Worm (Caenorhabditis elegans) whole organism, L4 larva: Measurements from ENCODE around the gene F19G12.8.

ENCODE experiments used
- F10B5.3 ChIP-seq: sonication (generic microtip); optimal IDR thresholded peaks from 2 replicates; lab custom pipeline; 2016; ENCODE audit warnings: mild to moderate bottlenecking, missing genetic modification characterization, missing compliant biosample characterization
- F26F4.8 ChIP-seq: fragments of 200-800 bp; sonication (Bioruptor generic); conservative IDR thresholded peaks from 2 replicates; pipeline ENCODE4 v1.3.6; 2022; ENCODE audit warnings: missing genetic modification characterization, missing compliant biosample characterization
- F37D6.2 ChIP-seq: sonication (generic microtip); optimal IDR thresholded peaks from 2 replicates; lab custom pipeline; 2016; ENCODE audit warnings: mild to moderate bottlenecking, missing genetic modification characterization, missing compliant biosample characterization
- F44E2.7 ChIP-seq: fragments of 200-800 bp; sonication (Bioruptor generic); IDR thresholded peaks from 2 replicates; pipeline ENCODE4 v2.1.2; 2022; ENCODE audit warnings: missing genetic modification characterization, missing compliant biosample characterization
- R02D3.7 ChIP-seq: fragments of 150-350 bp; sonication (generic microtip); optimal IDR thresholded peaks from 3 replicates; lab custom pipeline; 2014; ENCODE audit warnings: missing biosample characterization, missing genetic modification characterization
- T26A8.4 ChIP-seq: fragments of 200-800 bp; sonication (Bioruptor generic); IDR thresholded peaks from 2 replicates; pipeline ENCODE4 v1.3.6; 2022; ENCODE audit warnings: missing genetic modification characterization, missing compliant biosample characterization
- Y105C5A.15 ChIP-seq: fragments of 200-800 bp; sonication (Bioruptor generic); IDR thresholded peaks from 2 replicates; pipeline ENCODE4 v1.3.6; 2022; ENCODE audit warnings: missing genetic modification characterization, missing compliant biosample characterization
- Y48G9A.11 ChIP-seq: fragments of 200-800 bp; sonication (Bioruptor generic); IDR thresholded peaks from 2 replicates; pipeline ENCODE4 v1.3.6; 2022; ENCODE audit warnings: missing genetic modification reagents, missing genetic modification characterization, missing compliant biosample characterization
- Y5F2A.4 ChIP-seq: fragments of 200-800 bp; sonication (Bioruptor generic); optimal IDR thresholded peaks from 2 replicates; lab custom pipeline; 2018; ENCODE audit warnings: mild to moderate bottlenecking, missing genetic modification characterization, missing compliant biosample characterization
- Y75B8A.6 ChIP-seq: fragments of 200-800 bp; sonication (Bioruptor generic); IDR thresholded peaks from 2 replicates; pipeline ENCODE4 v1.3.6; 2022; ENCODE audit warnings: missing genetic modification reagents, missing genetic modification characterization, missing compliant biosample characterization
- ZK337.2 ChIP-seq: fragments of 200-800 bp; sonication (Bioruptor generic); IDR thresholded peaks from 2 replicates; pipeline ENCODE4 v1.3.6; 2022; ENCODE audit warnings: missing genetic modification reagents, missing genetic modification characterization, missing compliant biosample characterization
- ZK546.5 ChIP-seq, 2 experiments: sonication (generic microtip); optimal IDR thresholded peaks; 2 replicates each; lab custom pipeline; 2017; ENCODE audit warnings: missing biosample characterization in 2 of 2, missing genetic modification characterization in 2 of 2
- aly-2 ChIP-seq: sonication (generic microtip); optimal IDR thresholded peaks from 2 replicates; lab custom pipeline; 2018; ENCODE audit warnings: missing biosample characterization, missing genetic modification characterization
- ama-1 ChIP-seq: fragments of 150-350 bp; optimal IDR thresholded peaks from 2 replicates; lab custom pipeline; 2014; ENCODE audit warnings: inconsistent platforms, mixed read lengths
- arid-1 ChIP-seq: fragments of 200-800 bp; sonication (Bioruptor generic); conservative IDR thresholded peaks from 2 replicates; pipeline ENCODE4 v1.3.6; 2022; ENCODE audit warnings: missing genetic modification reagents, missing genetic modification characterization, missing compliant biosample characterization
- attf-4 ChIP-seq: sonication (generic microtip); optimal IDR thresholded peaks from 3 replicates; lab custom pipeline; 2017; ENCODE audit warnings: missing biosample characterization, missing genetic modification characterization
- ces-1 ChIP-seq: fragments of 150-350 bp; sonication (generic microtip); optimal IDR thresholded peaks from 4 replicates; lab custom pipeline; 2014; ENCODE audit warnings: missing biosample characterization, missing genetic modification reagents, missing genetic modification characterization
- cey-2 ChIP-seq: sonication (generic microtip); optimal IDR thresholded peaks from 3 replicates; lab custom pipeline; 2017; ENCODE audit warnings: missing genetic modification characterization, mild to moderate bottlenecking, missing compliant biosample characterization, antibody characterized with exemption, borderline replicate concordance; ENCODE audit not compliant: insufficient read depth
- ctbp-1 ChIP-seq: fragments of 200-800 bp; sonication (Bioruptor generic); IDR thresholded peaks from 2 replicates; pipeline ENCODE4 v1.3.6; 2022; ENCODE audit warnings: missing genetic modification reagents, missing genetic modification characterization, missing compliant biosample characterization
- daf-16 ChIP-seq, 3 experiments: sonication (generic microtip); optimal IDR thresholded peaks; 2 replicates each; lab custom pipeline; 2016 to 2017; ENCODE audit warnings: missing genetic modification characterization in 3 of 3, missing genetic modification reagents in 3 of 3, mild to moderate bottlenecking in 2 of 3, missing compliant biosample characterization in 2 of 3, missing biosample characterization in 1 of 3, moderate library complexity in 1 of 3
- daf-19 ChIP-seq: fragments of 200-800 bp; sonication (Bioruptor generic); conservative IDR thresholded peaks from 2 replicates; pipeline ENCODE4 v1.3.6; 2022; ENCODE audit warnings: missing genetic modification characterization, missing compliant biosample characterization
- dmd-6 ChIP-seq: fragments of 200-800 bp; sonication (Bioruptor generic); IDR thresholded peaks from 2 replicates; pipeline ENCODE4 v1.3.6; 2022; ENCODE audit warnings: missing genetic modification reagents, missing genetic modification characterization, missing compliant biosample characterization
- dpl-1 ChIP-seq: fragments of 150-350 bp; optimal IDR thresholded peaks from 2 replicates; lab custom pipeline; 2014; ENCODE audit warnings: missing biosample characterization, missing genetic modification reagents, missing genetic modification characterization
- duxl-1 ChIP-seq: sonication (generic microtip); optimal IDR thresholded peaks from 2 replicates; lab custom pipeline; 2016; ENCODE audit warnings: mild to moderate bottlenecking, missing genetic modification characterization, moderate library complexity, missing compliant biosample characterization; ENCODE audit not compliant: poor library complexity
- egl-27 ChIP-seq: sonication (generic microtip); optimal IDR thresholded peaks from 3 replicates; lab custom pipeline; 2017; ENCODE audit warnings: missing biosample characterization, missing genetic modification reagents, missing genetic modification characterization
- fkh-10 ChIP-seq: fragments of 150-350 bp; optimal IDR thresholded peaks from 2 replicates; lab custom pipeline; 2014; ENCODE audit warnings: missing biosample characterization, missing genetic modification reagents, missing genetic modification characterization
- fos-1 ChIP-seq: fragments of 150-350 bp; optimal IDR thresholded peaks from 2 replicates; lab custom pipeline; 2014; ENCODE audit warnings: missing biosample characterization, missing genetic modification characterization
- jun-1 ChIP-seq: fragments of 150-350 bp; optimal IDR thresholded peaks from 2 replicates; lab custom pipeline; 2014; ENCODE audit warnings: missing biosample characterization, missing genetic modification reagents, missing genetic modification characterization
- lim-7 ChIP-seq: fragments of 200-800 bp; sonication (Bioruptor generic); IDR thresholded peaks from 2 replicates; pipeline ENCODE4 v1.3.6; 2022; ENCODE audit warnings: missing genetic modification characterization, missing compliant biosample characterization
- lin-13 ChIP-seq: fragments of 150-350 bp; optimal IDR thresholded peaks from 2 replicates; lab custom pipeline; 2014; ENCODE audit warnings: missing biosample characterization, missing genetic modification reagents, missing genetic modification characterization
- lin-15B ChIP-seq: fragments of 150-350 bp; sonication (generic microtip); optimal IDR thresholded peaks from 3 replicates; lab custom pipeline; 2014; ENCODE audit warnings: missing biosample characterization, missing genetic modification characterization
- lir-3 ChIP-seq: sonication (generic microtip); optimal IDR thresholded peaks from 2 replicates; lab custom pipeline; 2016; ENCODE audit warnings: mild to moderate bottlenecking, missing genetic modification characterization, missing compliant biosample characterization
- mep-1 ChIP-seq: fragments of 150-350 bp; sonication (generic microtip); optimal IDR thresholded peaks from 3 replicates; lab custom pipeline; 2014; ENCODE audit warnings: missing biosample characterization, missing genetic modification characterization
- mxl-2 ChIP-seq: fragments of 200-800 bp; sonication (Bioruptor generic); conservative IDR thresholded peaks from 2 replicates; pipeline ENCODE4 v1.3.6; 2022; ENCODE audit warnings: missing genetic modification reagents, missing genetic modification characterization, missing compliant biosample characterization
- mxl-3 ChIP-seq: fragments of 200-800 bp; sonication (Bioruptor generic); optimal IDR thresholded peaks from 2 replicates; lab custom pipeline; 2018; ENCODE audit warnings: mild to moderate bottlenecking, missing genetic modification characterization, missing compliant biosample characterization
- nhr-102 ChIP-seq: sonication (generic microtip); optimal IDR thresholded peaks from 2 replicates; lab custom pipeline; 2016; ENCODE audit warnings: mild to moderate bottlenecking, missing genetic modification characterization, moderate library complexity, missing compliant biosample characterization
- nhr-11 ChIP-seq: fragments of 150-350 bp; optimal IDR thresholded peaks from 2 replicates; lab custom pipeline; 2014; ENCODE audit warnings: missing biosample characterization, missing genetic modification characterization
- nhr-111 ChIP-seq: fragments of 200-800 bp; sonication (Bioruptor generic); optimal IDR thresholded peaks from 2 replicates; lab custom pipeline; 2018; ENCODE audit warnings: mild to moderate bottlenecking, missing genetic modification characterization, missing compliant biosample characterization
- nhr-41 ChIP-seq: fragments of 200-800 bp; sonication (Bioruptor generic); IDR thresholded peaks from 2 replicates; pipeline ENCODE4 v1.3.6; 2022; ENCODE audit warnings: missing genetic modification reagents, missing genetic modification characterization, missing compliant biosample characterization
- nhr-42 ChIP-seq: fragments of 200-800 bp; sonication (Bioruptor generic); IDR thresholded peaks from 2 replicates; pipeline ENCODE4 v1.3.6; 2022; ENCODE audit warnings: missing genetic modification characterization, missing compliant biosample characterization
- nhr-6 ChIP-seq: fragments of 150-350 bp; optimal IDR thresholded peaks from 2 replicates; lab custom pipeline; 2014; ENCODE audit warnings: missing biosample characterization, missing genetic modification characterization
- nhr-76 ChIP-seq: fragments of 150-350 bp; optimal IDR thresholded peaks from 2 replicates; lab custom pipeline; 2014; ENCODE audit warnings: missing biosample characterization, missing genetic modification characterization
- skn-1 ChIP-seq: fragments of 150-350 bp; optimal IDR thresholded peaks from 2 replicates; lab custom pipeline; 2014; ENCODE audit warnings: missing biosample characterization, missing genetic modification characterization
- snpc-4 ChIP-seq: fragments of 150-350 bp; optimal IDR thresholded peaks from 2 replicates; lab custom pipeline; 2014; ENCODE audit warnings: missing biosample characterization, missing genetic modification characterization
- spr-3 ChIP-seq: fragments of 200-800 bp; sonication (Bioruptor generic); optimal IDR thresholded peaks from 2 replicates; lab custom pipeline; 2018; ENCODE audit warnings: mild to moderate bottlenecking, missing genetic modification characterization, missing compliant biosample characterization
- tag-97 ChIP-seq: fragments of 200-800 bp; sonication (Bioruptor generic); IDR thresholded peaks from 2 replicates; pipeline ENCODE4 v1.3.6; 2022; ENCODE audit warnings: missing genetic modification characterization, missing compliant biosample characterization
- unc-130 ChIP-seq: sonication (generic microtip); optimal IDR thresholded peaks from 2 replicates; lab custom pipeline; 2016; ENCODE audit warnings: missing genetic modification reagents, missing genetic modification characterization, missing compliant biosample characterization
- zag-1 ChIP-seq: fragments of 150-350 bp; optimal IDR thresholded peaks from 2 replicates; lab custom pipeline; 2014; ENCODE audit warnings: missing biosample characterization, missing genetic modification characterization
- zfp-2 ChIP-seq: sonication (generic microtip); optimal IDR thresholded peaks from 2 replicates; lab custom pipeline; 2016; ENCODE audit warnings: mild to moderate bottlenecking, missing genetic modification characterization, missing compliant biosample characterization
- zip-11 ChIP-seq: fragments of 200-800 bp; sonication (Bioruptor generic); IDR thresholded peaks from 2 replicates; pipeline ENCODE4 v1.3.6; 2022; ENCODE audit warnings: missing genetic modification characterization, missing compliant biosample characterization
- zip-2 ChIP-seq: fragments of 150-350 bp; optimal IDR thresholded peaks from 2 replicates; lab custom pipeline; 2014; ENCODE audit warnings: missing biosample characterization, missing genetic modification characterization
- ztf-7 ChIP-seq: fragments of 150-350 bp; optimal IDR thresholded peaks from 2 replicates; lab custom pipeline; 2014; ENCODE audit warnings: missing biosample characterization, missing genetic modification characterization

Gene F19G12.8

ce11 chrX:1379391-1379790 lies 37.7 kb upstream of the F19G12.8 start:
- TF ChIP-seq F26F4.8 (peak; percentile 75; the same call in 1 of the 2 replicates), mxl-3 (GFP tag; lab: Kevin White, UChicago) (peak; percentile 64), zip-2 (tag; lab: Kevin White, UChicago) (peak; percentile 71), ztf-7 (peak; percentile 7), Y105C5A.15 (GFP tag; lab: Robert Waterston, UW) (0 out of 2 replicates have a peak, but pooled peaks have one; percentile 63), mxl-2 (GFP tag; lab: Robert Waterston, UW) (peak; percentile 81), lim-7 (GFP tag; lab: Robert Waterston, UW) (peak; percentile 88), unc-130 (GFP tag; lab: Kevin White, UChicago) (peak; percentile 6), tag-97 (GFP tag; lab: Robert Waterston, UW) (no peak), ctbp-1 (GFP tag; lab: Robert Waterston, UW) (peak; percentile 78), T26A8.4 (GFP tag; lab: Robert Waterston, UW) (peak; percentile 88), dmd-6 (peak; percentile 77), zfp-2 (peak; percentile 33), Y75B8A.6 (GFP tag; lab: Robert Waterston, UW) (peak; percentile 75; the same call in 1 of the 2 replicates), aly-2 (tag; lab: Kevin White, UChicago) (no peak), arid-1 (peak; percentile 87), cey-2 (tag; lab: Kevin White, UChicago) (no peak), nhr-6 (tag; lab: Kevin White, UChicago) (no peak), F37D6.2 (tag; lab: Kevin White, UChicago) (peak; percentile 75), F44E2.7 (peak; percentile 89; the same call in 1 of the 2 replicates), nhr-111 (GFP tag; lab: Kevin White, UChicago) (peak; percentile 60), R02D3.7 (tag; lab: Kevin White, UChicago) (no peak), ama-1 (lab: Kevin White, UChicago) (no peak), Y5F2A.4 (GFP tag; lab: Kevin White, UChicago) (peak; percentile 74), daf-16 (GFP tag; optimal IDR thresholded peaks at IDR 0.05; lab: Kevin White, UChicago) (peak; percentile 61 to 66), daf-16 (tag; optimal IDR thresholded peaks at IDR 0.05; lab: Kevin White, UChicago) (peak; percentile 73), Y48G9A.11 (GFP tag; lab: Robert Waterston, UW) (peak; percentile 73), zag-1 (tag; lab: Kevin White, UChicago) (no peak), F10B5.3 (tag; lab: Kevin White, UChicago) (peak; percentile 62), ZK546.5 (tag; optimal IDR thresholded peaks at IDR 0.05; lab: Kevin White, UChicago) (no peak), zip-11 (0 out of 2 replicates have a peak, but pooled peaks have one; percentile 43), jun-1 (peak; percentile 34), fos-1 (tag; lab: Kevin White, UChicago) (no peak), skn-1 (tag; lab: Kevin White, UChicago) (no peak), nhr-11 (tag; lab: Kevin White, UChicago) (peak; percentile 35), duxl-1 (tag; lab: Kevin White, UChicago) (peak; percentile 83), nhr-102 (peak; percentile 87), mep-1 (peak; percentile 82), egl-27 (tag; lab: Kevin White, UChicago) (no peak), attf-4 (no peak), snpc-4 (tag; lab: Kevin White, UChicago) (peak; percentile 2), nhr-41 (GFP tag; lab: Robert Waterston, UW) (peak; percentile 87; the same call in 1 of the 2 replicates), nhr-76 (no peak), spr-3 (GFP tag; lab: Kevin White, UChicago) (peak; percentile 80), lin-15B (tag; lab: Kevin White, UChicago) (no peak), daf-19 (no peak), nhr-42 (GFP tag; lab: Robert Waterston, UW) (peak; percentile 90), dpl-1 (GFP tag; lab: Kevin White, UChicago) (peak; percentile 4), lin-13 (GFP tag; lab: Kevin White, UChicago) (peak; percentile 37), fkh-10 (GFP tag; lab: Kevin White, UChicago) (no peak), ZK337.2 (peak; percentile 52; the same call in 1 of the 2 replicates), lir-3 (tag; lab: Kevin White, UChicago) (peak; percentile 56), ces-1 (GFP tag; lab: Kevin White, UChicago) (no peak)
